Worm (Caenorhabditis elegans): ENCODE measurements around the gene ZC132.11.

DNA sequence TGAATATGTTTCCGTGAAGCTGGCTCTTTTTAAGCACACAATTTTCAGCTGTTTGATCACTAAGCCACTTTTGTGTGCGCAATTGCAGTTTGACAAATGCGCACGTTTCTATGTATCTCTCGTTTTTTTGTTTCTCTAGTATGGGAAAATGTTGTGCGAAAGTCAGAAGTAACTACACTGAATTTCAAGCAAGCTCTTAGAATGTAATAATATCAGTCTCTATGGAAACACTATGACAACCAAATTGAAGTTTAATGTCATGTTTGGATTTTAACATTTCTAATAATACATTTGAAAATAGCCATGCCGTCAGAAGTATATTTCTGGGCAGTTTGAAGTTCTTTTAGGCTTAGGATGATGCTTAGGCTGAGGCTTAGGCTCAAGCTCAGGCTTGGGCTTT is 21.4 kb upstream of the ZC132.11 start, which contains the start of gene ZC132.9:
- TF ChIP-seq tab-1 (GFP tag; IDR thresholded peaks at IDR 0.05) (no peak), ztf-29 (GFP tag; IDR thresholded peaks at IDR 0.05) (no peak), flt-1 (GFP tag; IDR thresholded peaks at IDR 0.05) (no peak)

Measured in whole organism, midembryonic.